Worm (Caenorhabditis elegans): ENCODE data around the gene C16D9.9.

C16D9.9 gene

ce11 chrV:8262212-8262611 lies 1.8 kb upstream of the C16D9.9 start:
- TF ChIP-seq ceh-24 (tag; optimal IDR thresholded peaks at IDR 0.05) (no peak), tbx-7 (tag; optimal IDR thresholded peaks at IDR 0.05) (no peak)

ce11 chrV:8263466-8263865 lies 575 bp upstream of the C16D9.9 start, which contains the start of gene C16D9.8:
C16D9.8 (minus strand) TSS chrV:8263566.
- TF ChIP-seq che-1 (tag; optimal IDR thresholded peaks at IDR 0.05) (no peak), gmeb-2 (tag; optimal IDR thresholded peaks at IDR 0.05) (no peak), Y22D7AL.16 (tag; optimal IDR thresholded peaks at IDR 0.05) (no peak), fax-1 (tag; optimal IDR thresholded peaks at IDR 0.05) (no peak), pax-1 (tag; optimal IDR thresholded peaks at IDR 0.05) (no peak), T23F11.4 (GFP tag; optimal IDR thresholded peaks at IDR 0.05) (no peak), ttx-3 (tag; optimal IDR thresholded peaks at IDR 0.05) (no peak), tbx-2 (tag; optimal IDR thresholded peaks at IDR 0.05) (no peak), odd-2 (tag; optimal IDR thresholded peaks at IDR 0.05) (no peak), nhr-232 (tag; optimal IDR thresholded peaks at IDR 0.05) (no peak), nfya-1 (tag; optimal IDR thresholded peaks at IDR 0.05) (no peak), pros-1 (tag; optimal IDR thresholded peaks at IDR 0.05) (no peak)

ce11 chrV:8266232-8266631 lies 2.2 kb downstream of the C16D9.9 start, which contains the start of gene F21F8.5:
F21F8.5 (minus strand) TSS chrV:8266332.
- no peak for TF ChIP-seq ceh-24 (tag; optimal IDR thresholded peaks at IDR 0.05)
- no peak for TF ChIP-seq npax-4 (tag; optimal IDR thresholded peaks at IDR 0.05)
- no peak for TF ChIP-seq C08G9.2 (tag; optimal IDR thresholded peaks at IDR 0.05)
- no peak for TF ChIP-seq pag-3 (tag; optimal IDR thresholded peaks at IDR 0.05; ENCODE audit: borderline replicate concordance)

- TF ChIP-seq K09A11.1 (tag; optimal IDR thresholded peaks at IDR 0.05; ENCODE audit: insufficient read depth): no peak
- TF ChIP-seq elt-2 (tag; optimal IDR thresholded peaks at IDR 0.05): peak; percentile 77
Observed at ce11 chrV:8267275-8267674, 3.2 kb downstream of the C16D9.9 start.

- TF ChIP-seq ceh-34 (tag; optimal IDR thresholded peaks at IDR 0.05) (no peak), C38D4.7 (GFP tag; optimal IDR thresholded peaks at IDR 0.05) (no peak), elt-2 (tag; optimal IDR thresholded peaks at IDR 0.05) (peak; percentile 46), dve-1 (tag; optimal IDR thresholded peaks at IDR 0.05) (no peak), hlh-15 (tag; optimal IDR thresholded peaks at IDR 0.05) (no peak), pqm-1 (tag; optimal IDR thresholded peaks at IDR 0.05) (peak; percentile 2)
Observed at ce11 chrV:8268902-8269301, 4.9 kb downstream of the C16D9.9 start, which contains the start of the genes asp-6 and asp-12. asp-6 (minus strand) TSS chrV:8268937. asp-12 (plus strand) TSS chrV:8269210.

DNA sequence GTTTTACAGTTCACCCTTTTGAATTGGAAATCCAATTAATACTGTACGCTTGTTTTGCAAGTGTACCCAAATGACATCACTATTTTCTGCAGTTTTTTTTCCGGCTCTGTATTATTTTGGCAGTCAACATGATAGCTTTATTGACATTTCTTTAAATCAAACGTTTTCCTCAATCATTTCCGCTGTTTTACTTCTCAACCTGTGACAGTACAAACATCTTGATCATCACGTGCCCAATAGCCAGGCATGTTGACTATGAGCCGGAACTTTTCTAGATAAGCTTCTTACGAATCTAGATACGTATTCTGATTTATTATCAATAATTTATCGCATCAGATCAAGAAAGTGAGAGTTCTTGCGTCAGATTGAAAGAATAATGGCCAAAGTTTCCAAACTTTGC lies 5.8 kb downstream of the C16D9.9 start:
- TF ChIP-seq ahr-1 (tag; optimal IDR thresholded peaks at IDR 0.05) (no peak), ceh-19 (GFP tag; optimal IDR thresholded peaks at IDR 0.05) (no peak), ceh-31 (tag; optimal IDR thresholded peaks at IDR 0.05) (no peak), dve-1 (tag; optimal IDR thresholded peaks at IDR 0.05) (no peak), ets-4 (tag; optimal IDR thresholded peaks at IDR 0.05) (no peak), elt-4 (tag; optimal IDR thresholded peaks at IDR 0.05) (no peak), Y22D7AL.16 (tag; optimal IDR thresholded peaks at IDR 0.05) (no peak), F13H6.1 (tag; optimal IDR thresholded peaks at IDR 0.05) (no peak)

ce11 chrV:8271395-8271794 lies 7.4 kb downstream of the C16D9.9 start:
- TF ChIP-seq elt-4 (tag; optimal IDR thresholded peaks at IDR 0.05): no peak
- TF ChIP-seq elt-2 (tag; optimal IDR thresholded peaks at IDR 0.05): no peak
- TF ChIP-seq ceh-18 (tag; optimal IDR thresholded peaks at IDR 0.05): no peak
- TF ChIP-seq fkh-10 (GFP tag; optimal IDR thresholded peaks at IDR 0.05): no peak

All from whole organism, late embryonic.